Worm (Caenorhabditis elegans) whole organism, L2 larva: Measurements from ENCODE around the gene pmk-3.

Source experiments
- C34F6.9 ChIP-seq: fragments of 150-350 bp; optimal IDR thresholded peaks from 2 replicates; lab custom pipeline; 2014; ENCODE audit warnings: missing biosample characterization, missing genetic modification characterization
- F13H6.1 ChIP-seq: sonication (generic microtip); optimal IDR thresholded peaks from 2 replicates; lab custom pipeline; 2016; ENCODE audit warnings: missing genetic modification characterization, missing compliant biosample characterization
- R02D3.7 ChIP-seq: fragments of 150-350 bp; optimal IDR thresholded peaks from 2 replicates; lab custom pipeline; 2014; ENCODE audit warnings: missing biosample characterization, missing genetic modification characterization
- Y55F3AM.14 ChIP-seq: fragments of 200-800 bp; sonication (Bioruptor generic); optimal IDR thresholded peaks from 2 replicates; lab custom pipeline; 2018; ENCODE audit warnings: mild to moderate bottlenecking, missing genetic modification characterization, missing compliant biosample characterization
- ZK546.5 ChIP-seq: sonication (generic microtip); optimal IDR thresholded peaks from 2 replicates; lab custom pipeline; 2017; ENCODE audit warnings: missing biosample characterization, missing genetic modification characterization
- alr-1 ChIP-seq: fragments of 150-350 bp; optimal IDR thresholded peaks from 2 replicates; lab custom pipeline; 2014; ENCODE audit warnings: missing biosample characterization, missing genetic modification characterization
- aly-2 ChIP-seq: fragments of 150-350 bp; optimal IDR thresholded peaks from 2 replicates; lab custom pipeline; 2014; ENCODE audit warnings: missing biosample characterization, missing genetic modification characterization
- ama-1 ChIP-seq: fragments of 150-350 bp; optimal IDR thresholded peaks from 2 replicates; lab custom pipeline; 2018; ENCODE audit warnings: inconsistent platforms
- blmp-1 ChIP-seq: sonication (generic microtip); optimal IDR thresholded peaks from 2 replicates; lab custom pipeline; 2017; ENCODE audit warnings: missing genetic modification characterization, mild to moderate bottlenecking, missing compliant biosample characterization, antibody characterized with exemption, moderate library complexity; ENCODE audit not compliant: insufficient read depth
- ceh-16 ChIP-seq: fragments of 150-350 bp; optimal IDR thresholded peaks from 2 replicates; lab custom pipeline; 2014; ENCODE audit warnings: missing biosample characterization, missing genetic modification characterization
- ceh-82 ChIP-seq: fragments of 150-350 bp; optimal IDR thresholded peaks from 2 replicates; lab custom pipeline; 2014; ENCODE audit warnings: missing biosample characterization, missing genetic modification characterization
- crh-2 ChIP-seq: sonication (generic microtip); optimal IDR thresholded peaks from 2 replicates; lab custom pipeline; 2017; ENCODE audit warnings: missing biosample characterization, missing genetic modification characterization
- dmd-4 ChIP-seq: sonication (generic microtip); optimal IDR thresholded peaks from 2 replicates; lab custom pipeline; 2017; ENCODE audit warnings: missing biosample characterization, missing genetic modification characterization
- egl-27 ChIP-seq: sonication (generic microtip); optimal IDR thresholded peaks from 3 replicates; lab custom pipeline; 2017; ENCODE audit warnings: missing biosample characterization, missing genetic modification reagents, missing genetic modification characterization
- elt-1 ChIP-seq: fragments of 150-350 bp; optimal IDR thresholded peaks from 2 replicates; lab custom pipeline; 2014; ENCODE audit warnings: missing biosample characterization, missing genetic modification characterization
- elt-3 ChIP-seq: sonication (generic microtip); optimal IDR thresholded peaks from 2 replicates; lab custom pipeline; 2017; ENCODE audit warnings: missing biosample characterization, missing genetic modification characterization
- fos-1 ChIP-seq: fragments of 150-350 bp; optimal IDR thresholded peaks from 2 replicates; lab custom pipeline; 2014; ENCODE audit warnings: missing biosample characterization, missing genetic modification characterization
- gmeb-1 ChIP-seq: fragments of 150-350 bp; optimal IDR thresholded peaks from 2 replicates; lab custom pipeline; 2014; ENCODE audit warnings: missing biosample characterization, missing genetic modification characterization
- lin-11 ChIP-seq: fragments of 150-350 bp; sonication (generic microtip); optimal IDR thresholded peaks from 2 replicates; lab custom pipeline; 2014; ENCODE audit warnings: missing biosample characterization, missing genetic modification characterization, inconsistent platforms, mixed read lengths
- lin-13 ChIP-seq: fragments of 150-350 bp; optimal IDR thresholded peaks from 2 replicates; lab custom pipeline; 2014; ENCODE audit warnings: missing biosample characterization, missing genetic modification reagents, missing genetic modification characterization
- lin-39 ChIP-seq: fragments of 150-350 bp; optimal IDR thresholded peaks from 2 replicates; lab custom pipeline; 2014; ENCODE audit warnings: missing biosample characterization, missing genetic modification reagents, missing genetic modification characterization
- lsy-2 ChIP-seq, 2 experiments: fragments of 150-350 bp in 1 of 2; sonication (generic microtip) in 1 of 2; optimal IDR thresholded peaks; 2 replicates each; lab custom pipeline; 2014 to 2017; ENCODE audit warnings: missing biosample characterization in 2 of 2, missing genetic modification characterization in 2 of 2
- mab-5 ChIP-seq: fragments of 150-350 bp; optimal IDR thresholded peaks from 2 replicates; lab custom pipeline; 2014; ENCODE audit warnings: missing biosample characterization, missing genetic modification characterization
- mbf-1 ChIP-seq: sonication (generic microtip); optimal IDR thresholded peaks from 2 replicates; lab custom pipeline; 2017; ENCODE audit warnings: missing biosample characterization, missing genetic modification characterization
- mdl-1 ChIP-seq, 2 experiments: fragments of 150-350 bp in 1 of 2; sonication (generic microtip) in 1 of 2; optimal IDR thresholded peaks; 2 replicates each; lab custom pipeline; 2017; ENCODE audit warnings: missing biosample characterization in 2 of 2, missing genetic modification characterization in 2 of 2
- nhr-10 ChIP-seq: sonication (generic microtip); optimal IDR thresholded peaks from 2 replicates; lab custom pipeline; 2017; ENCODE audit warnings: missing biosample characterization, missing genetic modification characterization
- nhr-11 ChIP-seq: fragments of 150-350 bp; optimal IDR thresholded peaks from 2 replicates; lab custom pipeline; 2014; ENCODE audit warnings: missing biosample characterization, missing genetic modification characterization
- nhr-12 ChIP-seq: fragments of 150-350 bp; optimal IDR thresholded peaks from 2 replicates; lab custom pipeline; 2014; ENCODE audit warnings: missing biosample characterization, missing genetic modification characterization
- nhr-129 ChIP-seq: fragments of 150-350 bp; optimal IDR thresholded peaks from 2 replicates; lab custom pipeline; 2014; ENCODE audit warnings: missing biosample characterization, missing genetic modification characterization
- nhr-21 ChIP-seq: fragments of 150-350 bp; optimal IDR thresholded peaks from 2 replicates; lab custom pipeline; 2014; ENCODE audit warnings: missing biosample characterization, missing genetic modification characterization
- nhr-23 ChIP-seq: fragments of 150-350 bp; optimal IDR thresholded peaks from 2 replicates; lab custom pipeline; 2014; ENCODE audit warnings: missing biosample characterization, missing genetic modification reagents, missing genetic modification characterization
- nhr-237 ChIP-seq: fragments of 150-350 bp; optimal IDR thresholded peaks from 2 replicates; lab custom pipeline; 2014; ENCODE audit warnings: missing biosample characterization, missing genetic modification characterization
- nhr-25 ChIP-seq: fragments of 150-350 bp; sonication (generic microtip); optimal IDR thresholded peaks from 3 replicates; lab custom pipeline; 2014; ENCODE audit warnings: missing biosample characterization, missing genetic modification characterization
- nhr-6 ChIP-seq: fragments of 150-350 bp; optimal IDR thresholded peaks from 2 replicates; lab custom pipeline; 2014; ENCODE audit warnings: missing biosample characterization, missing genetic modification characterization
- nhr-77 ChIP-seq: fragments of 150-350 bp; optimal IDR thresholded peaks from 2 replicates; lab custom pipeline; 2014; ENCODE audit warnings: missing biosample characterization, missing genetic modification characterization
- peb-1 ChIP-seq: fragments of 150-350 bp; optimal IDR thresholded peaks from 2 replicates; lab custom pipeline; 2014; ENCODE audit warnings: missing biosample characterization, missing genetic modification characterization
- sem-4 ChIP-seq: fragments of 150-350 bp; optimal IDR thresholded peaks from 2 replicates; lab custom pipeline; 2014; ENCODE audit warnings: missing biosample characterization, missing genetic modification reagents, missing genetic modification characterization
- skn-1 ChIP-seq: sonication (generic microtip); optimal IDR thresholded peaks from 2 replicates; lab custom pipeline; 2017; ENCODE audit warnings: missing biosample characterization, missing genetic modification characterization
- sma-3 ChIP-seq: sonication (generic microtip); optimal IDR thresholded peaks from 2 replicates; lab custom pipeline; 2016; ENCODE audit warnings: missing genetic modification reagents, missing genetic modification characterization, missing compliant biosample characterization
- sma-9 ChIP-seq, 2 experiments: fragments of 150-350 bp in 1 of 2; sonication (generic microtip) in 1 of 2; optimal IDR thresholded peaks; 2 replicates each; lab custom pipeline; 2014 to 2016; ENCODE audit warnings: missing genetic modification characterization in 2 of 2, mild to moderate bottlenecking in 1 of 2, missing biosample characterization in 1 of 2, missing compliant biosample characterization in 1 of 2, missing genetic modification reagents in 1 of 2, moderate library complexity in 1 of 2
- snpc-4 ChIP-seq: fragments of 150-350 bp; optimal IDR thresholded peaks from 2 replicates; lab custom pipeline; 2014; ENCODE audit warnings: missing biosample characterization, missing genetic modification characterization
- unc-39 ChIP-seq: fragments of 150-350 bp; optimal IDR thresholded peaks from 2 replicates; lab custom pipeline; 2014; ENCODE audit warnings: missing biosample characterization, missing genetic modification characterization
- unc-55 ChIP-seq: fragments of 150-350 bp; sonication (generic microtip); optimal IDR thresholded peaks from 3 replicates; lab custom pipeline; 2014; ENCODE audit warnings: missing biosample characterization, missing genetic modification reagents, missing genetic modification characterization
- unc-62 ChIP-seq: fragments of 150-350 bp; optimal IDR thresholded peaks from 2 replicates; lab custom pipeline; 2014; ENCODE audit warnings: missing biosample characterization, missing genetic modification reagents, missing genetic modification characterization
- zag-1 ChIP-seq: fragments of 150-350 bp; optimal IDR thresholded peaks from 2 replicates; lab custom pipeline; 2014; ENCODE audit warnings: missing biosample characterization, missing genetic modification characterization
- ztf-1 ChIP-seq: fragments of 200-800 bp; sonication (Bioruptor generic); conservative IDR thresholded peaks from 2 replicates; pipeline ENCODE4 v1.3.6; 2022; ENCODE audit warnings: missing genetic modification characterization, missing compliant biosample characterization
- ztf-11 ChIP-seq: sonication (generic microtip); optimal IDR thresholded peaks from 2 replicates; lab custom pipeline; 2017; ENCODE audit warnings: missing biosample characterization, missing genetic modification characterization
- ztf-4 ChIP-seq: fragments of 150-350 bp; optimal IDR thresholded peaks from 2 replicates; lab custom pipeline; 2014; ENCODE audit warnings: missing biosample characterization, missing genetic modification characterization

The pmk-3 gene

ce11 chrIV:8105083-8105482 is 33.9 kb upstream of the pmk-3 start:
- TF ChIP-seq lin-39 (tag; lab: Kevin White, UChicago) (no peak), nhr-77 (no peak), nhr-11 (tag; lab: Kevin White, UChicago) (no peak), egl-27 (tag; lab: Kevin White, UChicago) (no peak), nhr-10 (tag; lab: Kevin White, UChicago) (no peak), Y55F3AM.14 (GFP tag; lab: Kevin White, UChicago) (no peak), lin-13 (GFP tag; lab: Kevin White, UChicago) (no peak)

ce11 chrIV:8107502-8107901 is 31.5 kb upstream of the pmk-3 start, which contains the start of gene rabs-5:
rabs-5 (minus strand) TSS chrIV:8107602.
- TF ChIP-seq nhr-237 (no peak), elt-3 (tag; lab: Kevin White, UChicago) (no peak), unc-62 (no peak), sem-4 (peak; percentile 57), nhr-10 (tag; lab: Kevin White, UChicago) (no peak), nhr-11 (tag; lab: Kevin White, UChicago) (no peak), ama-1 (lab: Kevin White, UChicago) (peak; percentile 4), zag-1 (tag; lab: Kevin White, UChicago) (no peak)

ce11 chrIV:8112187-8112586 is 26.8 kb upstream of the pmk-3 start, which contains the start of gene Y42H9AR.4:
Y42H9AR.4 (minus strand) TSS chrIV:8112218.
- no peak for TF ChIP-seq Y55F3AM.14 (GFP tag; lab: Kevin White, UChicago)
- TF ChIP-seq lsy-2 (tag; optimal IDR thresholded peaks at IDR 0.05; lab: Kevin White, UChicago): peak in 1 of 2 experiments; percentile 10
- peak; percentile 44 for TF ChIP-seq unc-55 (GFP tag; lab: Kevin White, UChicago)
- peak; percentile 39 for TF ChIP-seq C34F6.9
- TF ChIP-seq mdl-1 (tag; optimal IDR thresholded peaks at IDR 0.05; lab: Kevin White, UChicago): no peak
- no peak for TF ChIP-seq unc-39 (tag; lab: Kevin White, UChicago)
- no peak for TF ChIP-seq zag-1 (tag; lab: Kevin White, UChicago)
- peak; percentile 47 for TF ChIP-seq sma-9 (GFP tag; optimal IDR thresholded peaks at IDR 0.05; lab: Kevin White, UChicago)
- TF ChIP-seq sma-9 (tag; optimal IDR thresholded peaks at IDR 0.05; lab: Kevin White, UChicago): no peak
- TF ChIP-seq ama-1 (lab: Kevin White, UChicago): no peak
- TF ChIP-seq R02D3.7 (tag; lab: Kevin White, UChicago): no peak
- no peak for TF ChIP-seq sma-3
- TF ChIP-seq unc-62: no peak
- no peak for TF ChIP-seq lin-13 (GFP tag; lab: Kevin White, UChicago)
- no peak for TF ChIP-seq gmeb-1 (tag; lab: Kevin White, UChicago)
- TF ChIP-seq blmp-1 (tag; lab: Kevin White, UChicago): no peak
- TF ChIP-seq fos-1 (tag; lab: Kevin White, UChicago): peak; percentile 49
- TF ChIP-seq dmd-4 (tag; lab: Kevin White, UChicago): no peak
- TF ChIP-seq ztf-11 (tag; lab: Kevin White, UChicago): no peak
- TF ChIP-seq nhr-23 (tag; lab: Kevin White, UChicago): no peak
- TF ChIP-seq lin-11 (tag; lab: Kevin White, UChicago): no peak
- peak; percentile 16 for TF ChIP-seq sem-4
- TF ChIP-seq snpc-4: no peak
- no peak for TF ChIP-seq ZK546.5 (tag; lab: Kevin White, UChicago)
- TF ChIP-seq nhr-25 (tag; lab: Kevin White, UChicago): no peak
- no peak for TF ChIP-seq elt-1 (tag; lab: Kevin White, UChicago)
- TF ChIP-seq ztf-4: peak; percentile 27
- no peak for TF ChIP-seq nhr-21
- no peak for TF ChIP-seq ceh-16 (tag; lab: Kevin White, UChicago)
- TF ChIP-seq mbf-1 (tag; lab: Kevin White, UChicago): no peak
- no peak for TF ChIP-seq nhr-6 (tag; lab: Kevin White, UChicago)
- TF ChIP-seq mab-5 (tag; lab: Kevin White, UChicago): no peak
- TF ChIP-seq alr-1 (tag; lab: Kevin White, UChicago): no peak
- no peak for TF ChIP-seq nhr-77
- peak; percentile 45 for TF ChIP-seq F13H6.1
- TF ChIP-seq lin-39 (tag; lab: Kevin White, UChicago): no peak
- TF ChIP-seq ztf-1 (GFP tag; lab: Robert Waterston, UW): no peak
- TF ChIP-seq skn-1 (tag; lab: Kevin White, UChicago): no peak
- no peak for TF ChIP-seq egl-27 (tag; lab: Kevin White, UChicago)
- TF ChIP-seq nhr-12 (tag; lab: Kevin White, UChicago): no peak
- TF ChIP-seq nhr-11 (tag; lab: Kevin White, UChicago): no peak
- TF ChIP-seq peb-1 (tag; lab: Kevin White, UChicago): no peak
- TF ChIP-seq crh-2: no peak
- no peak for TF ChIP-seq nhr-10 (tag; lab: Kevin White, UChicago)
- TF ChIP-seq aly-2: no peak
- no peak for TF ChIP-seq elt-3 (tag; lab: Kevin White, UChicago)
- TF ChIP-seq ceh-82: no peak
- TF ChIP-seq nhr-129: peak; percentile 37
- no peak for TF ChIP-seq nhr-237
